Worm (Caenorhabditis elegans) whole organism, L4/young adult: ENCODE measurements around the gene tag-243.

Experiments used
- W03F9.2 ChIP-seq: fragments of 150-350 bp; optimal IDR thresholded peaks from 2 replicates; lab custom pipeline; 2014; ENCODE audit warnings: missing biosample characterization, missing genetic modification characterization
- him-1 ChIP-seq: sonication (generic microtip); optimal IDR thresholded peaks from 2 replicates; lab custom pipeline; 2016; ENCODE audit warnings: missing genotype, missing genetic modification reagents, missing genetic modification characterization, missing compliant biosample characterization

DNA sequence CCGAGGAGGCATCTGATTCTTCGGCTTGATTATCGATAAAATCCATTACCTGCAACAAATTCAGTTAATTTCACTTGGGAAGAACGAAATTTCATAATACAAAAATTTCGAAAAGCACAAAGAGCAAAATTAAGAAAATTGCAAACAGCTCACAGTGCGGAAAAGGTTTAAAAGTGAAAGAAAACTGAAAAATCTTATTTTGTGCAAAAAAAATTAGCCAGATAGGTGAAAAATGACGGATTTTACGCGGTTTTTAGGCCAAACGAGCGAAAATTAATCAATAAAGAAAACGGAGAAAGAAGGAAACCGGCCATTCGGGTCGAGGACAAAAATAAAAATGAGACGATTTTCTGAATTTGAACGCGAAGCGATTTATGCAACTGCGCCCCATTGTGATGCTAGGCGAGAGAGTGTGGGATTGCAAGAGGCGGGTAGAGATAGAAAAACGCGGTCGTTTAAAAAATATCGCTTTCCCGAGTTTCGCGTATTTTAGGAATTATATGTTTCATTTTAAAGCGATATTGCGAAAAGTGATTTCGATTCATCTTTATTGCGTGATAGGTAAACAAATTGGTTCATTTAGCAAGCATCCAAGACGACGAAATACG, 32.5 kb upstream of the tag-243 start, which contains the start of gene emb-5:
- TF ChIP-seq him-1 (tag; lab: Kevin White, UChicago) = no peak
- TF ChIP-seq W03F9.2 = no peak
